Worm (Caenorhabditis elegans): ENCODE data around the gene zfp-1.
A peak's percentile ranks its signal among the peaks of the same experiment; 100 is the strongest.

The zfp-1 gene

DNA sequence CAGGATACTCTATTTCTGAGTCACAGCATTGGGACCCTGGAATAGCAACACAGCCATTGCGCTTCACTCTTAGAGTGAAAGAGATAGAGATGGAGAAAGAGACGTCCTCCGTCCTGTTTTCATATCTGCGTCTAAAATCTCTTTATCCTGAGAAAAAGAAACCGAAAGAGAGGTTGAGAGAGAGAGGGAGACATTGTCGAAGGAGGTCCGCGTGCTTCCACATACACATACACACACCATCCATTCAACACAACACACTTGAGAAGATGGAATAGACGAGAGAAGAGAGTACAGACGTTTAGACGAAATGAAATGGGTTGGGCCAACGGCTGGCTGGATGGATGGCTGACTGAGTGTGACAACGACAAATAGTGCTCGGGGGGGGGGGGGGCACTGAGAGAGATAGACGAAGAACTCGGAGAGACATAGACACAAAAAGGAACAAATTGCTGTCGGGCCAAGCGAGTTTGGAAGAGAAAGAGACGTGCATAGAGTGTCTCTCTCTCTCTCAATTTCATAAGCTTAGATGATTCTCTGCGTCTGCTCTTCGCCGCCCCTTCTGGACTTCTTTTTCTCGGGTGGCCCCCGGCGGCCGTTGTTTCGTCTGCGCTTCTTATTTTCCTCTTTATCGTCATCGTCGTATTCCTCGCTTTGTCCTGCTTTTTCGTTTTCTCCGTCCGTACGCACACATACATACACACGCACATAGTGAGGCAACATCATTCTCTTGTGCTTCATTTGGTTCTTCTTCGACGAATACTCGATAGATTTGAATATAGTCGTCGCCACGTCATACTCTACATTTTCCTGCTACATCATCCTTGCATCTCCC, 8.8 kb downstream of the zfp-1 start, which contains the start of gene F54F2.6 (continued):
- TF ChIP-seq sup-37 (GFP tag; optimal IDR thresholded peaks at IDR 0.05) (peak; percentile 86), dsc-1 (tag; optimal IDR thresholded peaks at IDR 0.05) (peak; percentile 89), pqm-1 (tag; optimal IDR thresholded peaks at IDR 0.05) (no peak), ceh-90 (tag; optimal IDR thresholded peaks at IDR 0.05) (peak; percentile 17), ztf-11 (tag; optimal IDR thresholded peaks at IDR 0.05) (peak in 1 of 2 experiments; percentile 61), nhr-84 (tag; optimal IDR thresholded peaks at IDR 0.05) (no peak), tbx-2 (tag; optimal IDR thresholded peaks at IDR 0.05) (peak; percentile 97), rnt-1 (tag; optimal IDR thresholded peaks at IDR 0.05) (peak; percentile 86), pag-3 (tag; optimal IDR thresholded peaks at IDR 0.05; ENCODE audit: borderline replicate concordance, insufficient read depth) (no peak), fkh-4 (tag; optimal IDR thresholded peaks at IDR 0.05; ENCODE audit: borderline replicate concordance) (peak; percentile 79), ceh-8 (GFP tag; optimal IDR thresholded peaks at IDR 0.05) (peak; percentile 67), egl-27 (tag; optimal IDR thresholded peaks at IDR 0.05) (peak; percentile 85 to 94), lir-3 (tag; optimal IDR thresholded peaks at IDR 0.05; ENCODE audit: poor library complexity) (peak; percentile 60), nhr-90 (tag; optimal IDR thresholded peaks at IDR 0.05; ENCODE audit: poor library complexity) (peak; percentile 54), unc-98 (GFP tag; IDR thresholded peaks at IDR 0.05) (no peak; the same call in 1 of the 2 replicates), lsy-2 (tag; optimal IDR thresholded peaks at IDR 0.05) (peak; percentile 84 to 89), nhr-237 (tag; optimal IDR thresholded peaks at IDR 0.05) (no peak), alr-1 (tag; optimal IDR thresholded peaks at IDR 0.05; ENCODE audit: borderline replicate concordance) (no peak), lin-14 (GFP tag; optimal IDR thresholded peaks at IDR 0.05) (peak; percentile 100), lin-39 (tag; optimal IDR thresholded peaks at IDR 0.05) (peak; percentile 63), efl-3 (GFP tag; optimal IDR thresholded peaks at IDR 0.05) (no peak), isw-1 (GFP tag; IDR thresholded peaks at IDR 0.05) (peak; percentile 73), tlp-1 (tag; optimal IDR thresholded peaks at IDR 0.05) (no peak), snpc-4 (tag; optimal IDR thresholded peaks at IDR 0.05) (peak; percentile 62), ztf-4 (tag; optimal IDR thresholded peaks at IDR 0.05) (peak; percentile 89), unc-30 (tag; optimal IDR thresholded peaks at IDR 0.05) (peak; percentile 20), ceh-63 (GFP tag; optimal IDR thresholded peaks at IDR 0.05) (no peak), C04F5.9 (tag; optimal IDR thresholded peaks at IDR 0.05) (no peak), nhr-28 (tag; optimal IDR thresholded peaks at IDR 0.05) (no peak), grh-1 (GFP tag; IDR thresholded peaks at IDR 0.05) (peak; percentile 55; the same call in 1 of the 2 replicates), vab-15 (tag; optimal IDR thresholded peaks at IDR 0.05) (peak; percentile 92), ama-1 (optimal IDR thresholded peaks at IDR 0.05) (no peak), lin-15B (tag; optimal IDR thresholded peaks at IDR 0.05) (no peak), unc-86 (tag; optimal IDR thresholded peaks at IDR 0.05) (peak; percentile 98), elt-2 (tag; optimal IDR thresholded peaks at IDR 0.05) (peak; percentile 71), nhr-71 (tag; optimal IDR thresholded peaks at IDR 0.05) (peak; percentile 98), ceh-82 (tag; optimal IDR thresholded peaks at IDR 0.05) (peak; percentile 74 to 86 (median 75)), nhr-20 (tag; optimal IDR thresholded peaks at IDR 0.05) (peak; percentile 90), nhr-19 (GFP tag; conservative IDR thresholded peaks at IDR 0.05) (peak; percentile 90), aly-2 (tag; optimal IDR thresholded peaks at IDR 0.05) (peak; percentile 74), mdl-1 (tag; optimal IDR thresholded peaks at IDR 0.05) (peak; percentile 64 to 94), unc-62 (GFP tag; optimal IDR thresholded peaks at IDR 0.05) (peak; percentile 69)
